Worm (Caenorhabditis elegans) whole organism, late embryonic: Measurements from ENCODE around the gene C50D2.7.

ENCODE experiments used
- K09A11.1 ChIP-seq: sonication (generic microtip); optimal IDR thresholded peaks from 2 replicates; lab custom pipeline; 2017; ENCODE audit warnings: antibody characterized with exemption, mild to moderate bottlenecking, missing genetic modification characterization, missing compliant biosample characterization; ENCODE audit not compliant: insufficient read depth
- ama-1 ChIP-seq: fragments of 150-350 bp; optimal IDR thresholded peaks from 2 replicates; lab custom pipeline; 2014
- ceh-30 ChIP-seq: fragments of 150-350 bp; optimal IDR thresholded peaks from 2 replicates; lab custom pipeline; 2014; ENCODE audit warnings: missing biosample characterization, missing genetic modification characterization
- ceh-9 ChIP-seq: sonication (generic microtip); optimal IDR thresholded peaks from 2 replicates; lab custom pipeline; 2016; ENCODE audit warnings: mild to moderate bottlenecking, missing genetic modification characterization, inconsistent platforms, missing compliant biosample characterization
- fkh-6 ChIP-seq: sonication (generic microtip); optimal IDR thresholded peaks from 2 replicates; lab custom pipeline; 2016; ENCODE audit warnings: missing genetic modification characterization, missing compliant biosample characterization
- nfya-1 ChIP-seq: sonication (generic microtip); optimal IDR thresholded peaks from 2 replicates; lab custom pipeline; 2017; ENCODE audit warnings: missing genetic modification characterization, mild to moderate bottlenecking, missing compliant biosample characterization, antibody characterized with exemption, moderate library complexity
- nhr-11 ChIP-seq: fragments of 150-350 bp; optimal IDR thresholded peaks from 2 replicates; lab custom pipeline; 2014; ENCODE audit warnings: missing biosample characterization, missing genetic modification characterization
- pha-4 ChIP-seq: fragments of 150-350 bp; optimal IDR thresholded peaks from 2 replicates; lab custom pipeline; 2018; ENCODE audit warnings: missing biosample characterization, missing genetic modification reagents, missing genetic modification characterization
- sox-4 ChIP-seq: sonication (generic microtip); optimal IDR thresholded peaks from 2 replicates; lab custom pipeline; 2017; ENCODE audit warnings: mild to moderate bottlenecking, missing genetic modification characterization, inconsistent platforms, missing compliant biosample characterization

- TF ChIP-seq ceh-9 (tag; lab: Kevin White, UChicago) (no peak), fkh-6 (no peak), K09A11.1 (tag; lab: Kevin White, UChicago) (no peak), ceh-30 (tag; lab: Kevin White, UChicago) (no peak), pha-4 (tag; lab: Kevin White, UChicago) (no peak), nhr-11 (tag; lab: Kevin White, UChicago) (no peak), ama-1 (lab: Kevin White, UChicago) (no peak), nfya-1 (tag; lab: Kevin White, UChicago) (no peak), sox-4 (tag; lab: Kevin White, UChicago) (no peak)
These were observed 27.4 kb upstream of the C50D2.7 start for ce11 chrII:122494-122893.
